Fruit fly (Drosophila melanogaster) whole organism, pupa: Measurements from ENCODE around the gene CG32196.

Experiments
- CG15710 ChIP-seq: fragments of 200-800 bp; sonication (Bioruptor generic); optimal IDR thresholded peaks from 2 replicates; lab custom pipeline; 2018; ENCODE audit warnings: missing biosample characterization, mild to moderate bottlenecking, missing genetic modification characterization, moderate library complexity
- CG17806 ChIP-seq: fragments of 200-800 bp; sonication (Bioruptor generic); optimal IDR thresholded peaks from 2 replicates; lab custom pipeline; 2018; ENCODE audit warnings: missing biosample characterization, mild to moderate bottlenecking, missing genetic modification characterization, moderate library complexity
- CG8159 ChIP-seq: fragments of 200-800 bp; sonication (Bioruptor generic); optimal IDR thresholded peaks from 3 replicates; lab custom pipeline; 2018; ENCODE audit warnings: missing biosample characterization, mild to moderate bottlenecking, missing genetic modification characterization, moderate library complexity
- CG9948 ChIP-seq: fragments of 200-800 bp; sonication (Bioruptor generic); optimal IDR thresholded peaks from 2 replicates; lab custom pipeline; 2018; ENCODE audit warnings: missing biosample characterization, mild to moderate bottlenecking, missing genetic modification characterization, moderate library complexity

DNA sequence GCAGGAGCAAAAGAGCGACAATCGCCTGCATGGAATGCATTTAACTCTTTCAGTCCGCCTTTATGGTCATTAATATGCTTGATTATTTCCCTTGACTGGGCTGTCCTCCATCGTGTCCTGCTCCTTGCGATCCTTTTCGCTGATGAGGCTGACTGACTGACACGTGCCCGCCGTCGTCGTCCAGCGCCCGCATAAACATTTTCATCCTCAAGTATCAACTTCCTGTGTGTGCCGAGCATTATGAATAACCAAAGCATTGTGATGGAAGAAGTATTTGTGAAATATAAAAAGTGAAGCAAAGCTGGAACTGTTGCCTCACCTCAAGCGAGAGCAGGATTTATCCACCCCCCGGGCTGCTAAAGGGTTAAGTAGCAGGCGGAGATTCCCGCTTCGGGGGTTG, 49.5 kb downstream of the CG32196 start:
- TF ChIP-seq CG15710 (tag; lab: Kevin White, UChicago) (no peak), CG9948 (tag; lab: Kevin White, UChicago) (no peak), CG8159 (tag; lab: Kevin White, UChicago) (no peak), CG17806 (no peak)
